Fruit fly (Drosophila melanogaster) whole organism, embryonic: Measurements from ENCODE around the gene Cpr11B.

Source experiments
- Abd-B ChIP-seq: fragments of 200-800 bp; sonication (Bioruptor generic); optimal IDR thresholded peaks from 2 replicates; lab custom pipeline; 2018; ENCODE audit warnings: missing biosample characterization, mild to moderate bottlenecking, missing genetic modification characterization, moderate library complexity
- Blimp-1 ChIP-seq: fragments of 200-800 bp; sonication (Bioruptor generic); optimal IDR thresholded peaks from 3 replicates; lab custom pipeline; 2018; ENCODE audit warnings: missing biosample characterization, missing genetic modification characterization, mild to moderate bottlenecking, moderate library complexity, missing genetic modification reagents
- CG13775 ChIP-seq: fragments of 200-800 bp; sonication (Bioruptor generic); optimal IDR thresholded peaks from 3 replicates; lab custom pipeline; 2017; ENCODE audit warnings: missing biosample characterization, mild to moderate bottlenecking, missing genetic modification characterization
- CG31388 ChIP-seq: fragments of 200-800 bp; sonication (Bioruptor generic); optimal IDR thresholded peaks from 2 replicates; lab custom pipeline; 2016; ENCODE audit warnings: missing biosample characterization, missing genetic modification characterization
- CG7745 ChIP-seq: fragments of 200-800 bp; sonication (Bioruptor generic); optimal IDR thresholded peaks from 2 replicates; lab custom pipeline; 2018; ENCODE audit warnings: missing biosample characterization, mild to moderate bottlenecking, missing genetic modification characterization, moderate library complexity
- Dad ChIP-seq: fragments of 200-800 bp; sonication (Bioruptor generic); optimal IDR thresholded peaks from 3 replicates; lab custom pipeline; 2016; ENCODE audit warnings: missing biosample characterization, missing genetic modification characterization
- Ravus ChIP-seq: fragments of 200-800 bp; sonication (Bioruptor generic); IDR thresholded peaks from 2 replicates; pipeline ENCODE4 v1.3.6; 2022; ENCODE audit warnings: missing biosample characterization, missing genetic modification characterization
- emc ChIP-seq: fragments of 200-800 bp; sonication (Bioruptor generic); optimal IDR thresholded peaks from 2 replicates; lab custom pipeline; 2016; ENCODE audit warnings: missing biosample characterization, missing genetic modification characterization
- lola ChIP-seq, 3 experiments: fragments of >200 bp in 2 of 3; fragments of 200-800 bp in 1 of 3; sonication (Bioruptor generic) in 1 of 3; optimal IDR thresholded peaks; 2 replicates each; lab custom pipeline; 2017 to 2019; ENCODE audit warnings: missing biosample characterization in 3 of 3, missing genetic modification characterization in 3 of 3, mild to moderate bottlenecking in 1 of 3, moderate library complexity in 1 of 3
- sqz ChIP-seq: fragments of 200-800 bp; sonication (Bioruptor generic); optimal IDR thresholded peaks from 3 replicates; lab custom pipeline; 2018; ENCODE audit warnings: missing biosample characterization, mild to moderate bottlenecking, missing genetic modification characterization

DNA sequence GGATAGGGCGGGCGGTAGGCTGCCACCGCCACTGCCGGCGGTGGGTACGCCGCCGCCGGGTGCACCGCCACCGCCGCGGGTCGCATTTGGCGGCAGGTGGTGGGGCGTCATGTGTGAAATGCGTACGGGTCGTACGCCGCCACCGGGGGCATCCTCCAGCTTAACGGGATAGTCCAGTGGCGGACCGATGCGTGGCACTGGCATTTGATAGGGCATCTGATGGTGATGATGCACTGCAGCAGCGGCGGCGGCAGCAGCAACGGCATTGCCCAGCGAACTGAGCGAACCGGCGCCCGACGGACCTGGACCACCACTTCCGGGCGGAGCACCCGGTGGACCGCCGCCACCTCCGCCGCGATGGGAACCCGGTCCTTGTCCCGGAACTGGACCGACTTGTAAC, 29.0 kb downstream of the Cpr11B start:
- TF ChIP-seq CG7745 (tag; lab: Kevin White, UChicago) (no peak), Ravus (GFP tag; lab: Robert Waterston, UW) (no peak), emc (no peak), sqz (GFP tag; lab: Kevin White, UChicago) (no peak), CG31388 (GFP tag; lab: Kevin White, UChicago) (no peak), lola (GFP tag; optimal IDR thresholded peaks at IDR 0.05; lab: Kevin White, UChicago) (no peak), Dad (GFP tag; lab: Kevin White, UChicago) (no peak), Blimp-1 (GFP tag; lab: Kevin White, UChicago) (no peak), CG13775 (GFP tag; lab: Kevin White, UChicago) (no peak), Abd-B (GFP tag; lab: Kevin White, UChicago) (no peak)
